Worm (Caenorhabditis elegans) whole organism, late embryonic: ENCODE results near the gene Y51H4A.935.

ENCODE experiments used
- C38D4.7 ChIP-seq: fragments of 200-800 bp; sonication (Bioruptor generic); optimal IDR thresholded peaks from 2 replicates; lab custom pipeline; 2018; ENCODE audit warnings: mild to moderate bottlenecking, missing genetic modification characterization, moderate library complexity, missing compliant biosample characterization
- F13H6.1 ChIP-seq: sonication (generic microtip); optimal IDR thresholded peaks from 2 replicates; lab custom pipeline; 2016; ENCODE audit warnings: missing genetic modification characterization, missing compliant biosample characterization
- K02D7.2 ChIP-seq: sonication (generic microtip); optimal IDR thresholded peaks from 2 replicates; lab custom pipeline; 2017; ENCODE audit warnings: mild to moderate bottlenecking, missing genetic modification characterization, missing compliant biosample characterization
- T23F11.4 ChIP-seq: fragments of 200-800 bp; sonication (Bioruptor generic); optimal IDR thresholded peaks from 2 replicates; lab custom pipeline; 2018; ENCODE audit warnings: mild to moderate bottlenecking, missing genetic modification characterization, missing compliant biosample characterization
- ahr-1 ChIP-seq: sonication (generic microtip); optimal IDR thresholded peaks from 2 replicates; lab custom pipeline; 2016; ENCODE audit warnings: missing genetic modification characterization, missing compliant biosample characterization
- ama-1 ChIP-seq: fragments of 150-350 bp; optimal IDR thresholded peaks from 2 replicates; lab custom pipeline; 2014
- ceh-18 ChIP-seq: sonication (generic microtip); optimal IDR thresholded peaks from 2 replicates; lab custom pipeline; 2016; ENCODE audit warnings: missing genetic modification characterization, missing compliant biosample characterization
- ceh-19 ChIP-seq: fragments of 200-800 bp; sonication (Bioruptor generic); optimal IDR thresholded peaks from 2 replicates; lab custom pipeline; 2018; ENCODE audit warnings: mild to moderate bottlenecking, missing genetic modification characterization, missing compliant biosample characterization
- ceh-22 ChIP-seq: sonication (generic microtip); optimal IDR thresholded peaks from 2 replicates; lab custom pipeline; 2017; ENCODE audit warnings: missing biosample characterization, missing genetic modification characterization
- ceh-24 ChIP-seq: sonication (generic microtip); optimal IDR thresholded peaks from 2 replicates; lab custom pipeline; 2016; ENCODE audit warnings: mild to moderate bottlenecking, missing genetic modification characterization, missing compliant biosample characterization
- ceh-34 ChIP-seq: sonication (generic microtip); optimal IDR thresholded peaks from 2 replicates; lab custom pipeline; 2016; ENCODE audit warnings: mild to moderate bottlenecking, missing genetic modification characterization, missing compliant biosample characterization
- ceh-48 ChIP-seq: sonication (generic microtip); optimal IDR thresholded peaks from 2 replicates; lab custom pipeline; 2016; ENCODE audit warnings: missing genetic modification characterization, inconsistent platforms, missing compliant biosample characterization
- ceh-6 ChIP-seq: fragments of 200-800 bp; sonication (Bioruptor generic); optimal IDR thresholded peaks from 2 replicates; lab custom pipeline; 2018; ENCODE audit warnings: mild to moderate bottlenecking, missing genetic modification characterization, missing compliant biosample characterization
- che-1 ChIP-seq: sonication (generic microtip); optimal IDR thresholded peaks from 2 replicates; lab custom pipeline; 2016; ENCODE audit warnings: mild to moderate bottlenecking, missing genetic modification characterization, missing compliant biosample characterization
- dve-1 ChIP-seq: sonication (generic microtip); optimal IDR thresholded peaks from 2 replicates; lab custom pipeline; 2017; ENCODE audit warnings: antibody characterized with exemption, mild to moderate bottlenecking, missing genetic modification characterization, missing compliant biosample characterization
- elt-2 ChIP-seq: sonication (generic microtip); optimal IDR thresholded peaks from 2 replicates; lab custom pipeline; 2016; ENCODE audit warnings: missing genetic modification reagents, missing genetic modification characterization, missing compliant biosample characterization
- elt-4 ChIP-seq: sonication (generic microtip); optimal IDR thresholded peaks from 2 replicates; lab custom pipeline; 2016; ENCODE audit warnings: missing genetic modification characterization, missing compliant biosample characterization
- ets-4 ChIP-seq: sonication (generic microtip); optimal IDR thresholded peaks from 2 replicates; lab custom pipeline; 2016; ENCODE audit warnings: missing genetic modification characterization, missing compliant biosample characterization
- eyg-1 ChIP-seq: sonication (generic microtip); optimal IDR thresholded peaks from 2 replicates; lab custom pipeline; 2016; ENCODE audit warnings: missing genotype, missing genetic modification characterization, missing compliant biosample characterization
- gmeb-2 ChIP-seq: sonication (generic microtip); optimal IDR thresholded peaks from 2 replicates; lab custom pipeline; 2016; ENCODE audit warnings: missing genetic modification characterization, inconsistent platforms, missing compliant biosample characterization
- hlh-13 ChIP-seq: fragments of 200-800 bp; sonication (Bioruptor generic); optimal IDR thresholded peaks from 2 replicates; lab custom pipeline; 2018; ENCODE audit warnings: mild to moderate bottlenecking, missing genetic modification characterization, missing compliant biosample characterization
- hlh-15 ChIP-seq: sonication (generic microtip); optimal IDR thresholded peaks from 2 replicates; lab custom pipeline; 2016; ENCODE audit warnings: missing genetic modification characterization, missing compliant biosample characterization
- hlh-30 ChIP-seq: sonication (generic microtip); optimal IDR thresholded peaks from 2 replicates; lab custom pipeline; 2017; ENCODE audit warnings: antibody characterized with exemption, missing genetic modification characterization, missing compliant biosample characterization; ENCODE audit not compliant: insufficient read depth
- hlh-6 ChIP-seq: sonication (generic microtip); optimal IDR thresholded peaks from 2 replicates; lab custom pipeline; 2016; ENCODE audit warnings: missing genotype, missing genetic modification characterization, missing compliant biosample characterization
- lin-11 ChIP-seq: fragments of 200-800 bp; sonication (Bioruptor generic); optimal IDR thresholded peaks from 2 replicates; lab custom pipeline; 2018; ENCODE audit warnings: mild to moderate bottlenecking, missing genetic modification characterization, missing compliant biosample characterization
- madf-2 ChIP-seq: sonication (generic microtip); optimal IDR thresholded peaks from 2 replicates; lab custom pipeline; 2017; ENCODE audit warnings: missing genetic modification characterization, missing compliant biosample characterization
- nfya-1 ChIP-seq: sonication (generic microtip); optimal IDR thresholded peaks from 2 replicates; lab custom pipeline; 2017; ENCODE audit warnings: missing genetic modification characterization, mild to moderate bottlenecking, missing compliant biosample characterization, antibody characterized with exemption, moderate library complexity
- nhr-232 ChIP-seq: sonication (generic microtip); optimal IDR thresholded peaks from 2 replicates; lab custom pipeline; 2016; ENCODE audit warnings: missing genetic modification characterization, missing compliant biosample characterization
- odd-2 ChIP-seq: sonication (generic microtip); optimal IDR thresholded peaks from 2 replicates; lab custom pipeline; 2017; ENCODE audit warnings: antibody characterized with exemption, mild to moderate bottlenecking, missing genetic modification characterization, missing compliant biosample characterization
- pag-3 ChIP-seq: sonication (generic microtip); optimal IDR thresholded peaks from 2 replicates; lab custom pipeline; 2016; ENCODE audit warnings: missing compliant biosample characterization, missing genetic modification characterization, borderline replicate concordance
- pat-9 ChIP-seq: fragments of 200-800 bp; sonication (Bioruptor generic); optimal IDR thresholded peaks from 2 replicates; lab custom pipeline; 2018; ENCODE audit warnings: mild to moderate bottlenecking, missing genetic modification characterization, moderate library complexity, missing compliant biosample characterization
- pha-2 ChIP-seq: sonication (generic microtip); optimal IDR thresholded peaks from 2 replicates; lab custom pipeline; 2017; ENCODE audit warnings: mild to moderate bottlenecking, missing genetic modification characterization, missing compliant biosample characterization
- pqm-1 ChIP-seq: sonication (generic microtip); optimal IDR thresholded peaks from 2 replicates; lab custom pipeline; 2016; ENCODE audit warnings: missing genetic modification characterization, missing compliant biosample characterization
- pros-1 ChIP-seq: fragments of 150-350 bp; optimal IDR thresholded peaks from 2 replicates; lab custom pipeline; 2014; ENCODE audit warnings: missing biosample characterization, missing genetic modification reagents, missing genetic modification characterization
- ref-2 ChIP-seq: sonication (generic microtip); optimal IDR thresholded peaks from 2 replicates; lab custom pipeline; 2016; ENCODE audit warnings: missing genetic modification characterization, missing compliant biosample characterization
- sdc-2 ChIP-seq: sonication (generic microtip); optimal IDR thresholded peaks from 2 replicates; lab custom pipeline; 2016; ENCODE audit warnings: missing genotype, missing genetic modification characterization, missing compliant biosample characterization
- sox-4 ChIP-seq: sonication (generic microtip); optimal IDR thresholded peaks from 2 replicates; lab custom pipeline; 2017; ENCODE audit warnings: mild to moderate bottlenecking, missing genetic modification characterization, inconsistent platforms, missing compliant biosample characterization
- unc-3 ChIP-seq, 2 experiments: fragments of 200-800 bp in 1 of 2; sonication (Bioruptor generic) in 1 of 2; sonication (generic microtip) in 1 of 2; conservative IDR thresholded peaks in 1 of 2; optimal IDR thresholded peaks in 1 of 2; 2 replicates each; pipeline versions ENCODE4 v1.3.6 to Lab custom; 2016 to 2022; ENCODE audit warnings: missing compliant biosample characterization in 2 of 2, missing genetic modification characterization in 2 of 2, missing genetic modification reagents in 1 of 2
- unc-42 ChIP-seq: sonication (generic microtip); optimal IDR thresholded peaks from 2 replicates; lab custom pipeline; 2016; ENCODE audit warnings: missing genotype, missing genetic modification characterization, missing compliant biosample characterization
- unc-55 ChIP-seq: sonication (generic microtip); optimal IDR thresholded peaks from 2 replicates; lab custom pipeline; 2017; ENCODE audit warnings: missing biosample characterization, missing genetic modification reagents, missing genetic modification characterization
- zip-5 ChIP-seq: sonication (generic microtip); optimal IDR thresholded peaks from 2 replicates; lab custom pipeline; 2016; ENCODE audit warnings: missing genetic modification characterization, missing compliant biosample characterization
- ztf-16 ChIP-seq: sonication (generic microtip); optimal IDR thresholded peaks from 2 replicates; lab custom pipeline; 2017; ENCODE audit warnings: missing genetic modification characterization, missing compliant biosample characterization

Y51H4A.935 gene

DNA sequence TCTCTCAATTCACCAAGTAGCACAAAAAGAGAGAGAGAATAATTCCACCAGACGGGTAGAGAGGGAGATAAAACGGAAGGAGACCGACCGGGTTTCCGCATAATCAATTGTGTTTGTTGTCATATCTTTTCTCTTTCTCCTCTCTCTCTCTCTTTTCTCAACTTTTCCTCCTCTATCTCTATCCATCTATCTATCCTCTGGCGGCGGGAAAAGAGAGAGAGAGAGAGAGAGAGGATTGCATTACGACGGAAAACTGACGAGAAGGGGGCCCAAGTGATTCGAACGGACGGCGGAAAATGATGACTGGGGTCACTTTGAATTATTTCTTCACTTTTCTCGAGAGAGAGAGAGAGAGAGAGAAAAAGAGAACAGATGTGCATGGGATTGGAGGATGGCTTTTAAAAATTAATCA is 9.0 kb downstream of the Y51H4A.935 start (continued):
- TF ChIP-seq hlh-15 (tag; lab: Kevin White, UChicago) (no peak), madf-2 (tag; lab: Kevin White, UChicago) (no peak), hlh-30 (tag; lab: Kevin White, UChicago) (no peak), C38D4.7 (GFP tag; lab: Kevin White, UChicago) (no peak), hlh-13 (GFP tag; lab: Kevin White, UChicago) (no peak), elt-2 (no peak), ceh-19 (peak; percentile 44), lin-11 (tag; lab: Kevin White, UChicago) (no peak), nhr-232 (tag; lab: Kevin White, UChicago) (no peak), ceh-6 (GFP tag; lab: Kevin White, UChicago) (no peak), unc-55 (GFP tag; lab: Kevin White, UChicago) (peak; percentile 89), eyg-1 (no peak), ceh-34 (tag; lab: Kevin White, UChicago) (peak; percentile 62), T23F11.4 (no peak), pha-2 (tag; lab: Kevin White, UChicago) (no peak)

DNA sequence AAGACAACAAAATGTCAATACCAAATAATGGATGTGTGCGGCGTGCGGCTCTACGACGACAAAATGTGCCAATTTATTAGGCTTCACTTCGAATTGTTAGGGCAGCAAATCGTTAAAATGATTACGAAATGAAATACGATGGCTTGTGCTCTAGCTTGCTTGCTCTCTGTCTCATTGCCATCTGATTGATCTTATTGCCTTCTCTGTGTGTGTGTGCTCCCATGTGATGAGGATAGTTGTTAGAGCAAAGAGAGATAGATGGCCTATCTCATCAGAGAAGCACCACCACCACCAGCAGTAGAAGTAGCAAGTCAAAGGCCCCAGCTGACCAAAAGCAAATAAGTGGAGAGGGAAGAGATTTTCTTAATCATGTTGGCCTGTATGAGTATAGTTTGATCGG is 10.5 kb downstream of the Y51H4A.935 start:
- TF ChIP-seq ceh-18 (tag; lab: Kevin White, UChicago) (peak; percentile 23), madf-2 (tag; lab: Kevin White, UChicago) (no peak), ref-2 (tag; lab: Kevin White, UChicago) (peak; percentile 2), unc-55 (GFP tag; lab: Kevin White, UChicago) (peak; percentile 18), ztf-16 (tag; lab: Kevin White, UChicago) (no peak), hlh-30 (tag; lab: Kevin White, UChicago) (no peak), gmeb-2 (no peak), pag-3 (tag; lab: Kevin White, UChicago) (no peak), C38D4.7 (GFP tag; lab: Kevin White, UChicago) (no peak), unc-42 (peak; percentile 31), hlh-15 (tag; lab: Kevin White, UChicago) (no peak)

DNA sequence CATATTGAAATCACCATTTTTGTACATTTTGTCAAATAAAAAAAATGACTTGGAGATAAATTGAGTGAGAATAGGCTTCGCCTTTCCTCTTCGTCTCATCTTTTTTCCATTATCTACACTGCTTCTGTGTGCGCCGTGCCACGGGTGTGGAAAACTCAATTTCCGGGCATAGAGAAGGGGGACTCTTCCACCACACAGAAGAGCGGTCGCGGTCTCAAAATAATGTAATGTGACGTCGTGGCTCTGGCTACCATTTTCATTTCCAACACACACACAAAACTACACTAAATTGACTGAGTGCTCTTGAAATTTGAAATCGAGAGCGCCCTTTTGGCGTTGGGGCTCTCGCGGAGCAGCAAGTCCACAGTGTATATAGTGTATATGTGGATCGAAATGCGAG is 13.0 kb downstream of the Y51H4A.935 start:
- TF ChIP-seq ceh-24 (tag; lab: Kevin White, UChicago): no peak
- no peak for TF ChIP-seq hlh-15 (tag; lab: Kevin White, UChicago)
- peak; percentile 91 for TF ChIP-seq unc-42
- TF ChIP-seq che-1 (tag; lab: Kevin White, UChicago): no peak
- TF ChIP-seq unc-3 (GFP tag; conservative IDR thresholded peaks at IDR 0.05; lab: Robert Waterston, UW): no peak
- no peak for TF ChIP-seq unc-3 (tag; optimal IDR thresholded peaks at IDR 0.05; lab: Kevin White, UChicago)
- no peak for TF ChIP-seq unc-55 (GFP tag; lab: Kevin White, UChicago)

DNA sequence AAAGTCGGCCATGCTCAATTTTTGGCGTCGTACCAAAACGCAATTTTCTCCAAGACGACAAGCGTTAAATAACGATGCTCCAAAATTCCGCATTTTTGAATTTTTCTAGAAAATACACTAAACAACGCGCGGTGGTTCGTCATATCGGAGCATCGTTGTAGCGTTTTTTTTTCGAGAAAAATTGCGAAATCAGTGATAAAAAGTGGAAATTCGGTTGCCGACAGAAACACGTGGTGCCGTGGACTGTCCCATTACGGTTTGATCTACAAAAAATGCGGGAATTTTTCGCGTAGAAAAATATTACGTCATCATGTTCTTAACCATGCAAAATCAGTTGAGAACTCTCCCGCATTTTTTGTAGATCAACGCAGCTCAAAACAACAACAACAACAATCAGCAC is 14.1 kb downstream of the Y51H4A.935 start:
- no peak for TF ChIP-seq ceh-18 (tag; lab: Kevin White, UChicago)
- TF ChIP-seq, all 69 proteins: peak for 0

DNA sequence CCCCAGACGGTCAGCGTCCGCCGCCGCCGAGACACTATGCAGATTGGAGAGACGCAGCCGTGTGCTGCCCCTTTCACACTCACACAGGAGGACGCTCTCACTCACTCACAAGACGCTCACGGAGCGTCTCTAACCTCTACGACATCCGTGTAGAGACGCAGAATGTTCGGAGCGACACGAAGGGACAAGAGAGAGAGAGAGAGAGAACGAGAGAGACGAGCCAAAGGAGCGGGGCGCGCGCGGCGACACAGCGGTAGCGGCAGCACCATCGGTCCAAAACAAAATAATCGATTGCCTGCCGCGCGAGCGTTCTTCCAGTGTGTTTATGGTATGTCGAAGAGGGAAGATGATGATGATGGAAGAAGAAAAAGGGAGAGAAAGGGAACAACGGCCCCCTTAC is 14.7 kb downstream of the Y51H4A.935 start:
- TF ChIP-seq F13H6.1 (peak; percentile 62), elt-4 (tag; lab: Kevin White, UChicago) (no peak), ama-1 (lab: Kevin White, UChicago) (no peak), lin-11 (tag; lab: Kevin White, UChicago) (no peak), pqm-1 (tag; lab: Kevin White, UChicago) (peak; percentile 17), nfya-1 (tag; lab: Kevin White, UChicago) (peak; percentile 84), sdc-2 (tag; lab: Kevin White, UChicago) (peak; percentile 60), ceh-34 (tag; lab: Kevin White, UChicago) (peak; percentile 80), ztf-16 (tag; lab: Kevin White, UChicago) (peak; percentile 11), gmeb-2 (no peak), pha-2 (tag; lab: Kevin White, UChicago) (no peak), ahr-1 (tag; lab: Kevin White, UChicago) (no peak), ets-4 (peak; percentile 80), K02D7.2 (no peak), pros-1 (tag; lab: Kevin White, UChicago) (peak; percentile 96), zip-5 (tag; lab: Kevin White, UChicago) (no peak), pag-3 (tag; lab: Kevin White, UChicago) (no peak), hlh-13 (GFP tag; lab: Kevin White, UChicago) (no peak), pat-9 (no peak), ceh-22 (tag; lab: Kevin White, UChicago) (no peak), C38D4.7 (GFP tag; lab: Kevin White, UChicago) (no peak), dve-1 (peak; percentile 78), sox-4 (tag; lab: Kevin White, UChicago) (no peak), ceh-48 (tag; lab: Kevin White, UChicago) (peak; percentile 95), odd-2 (tag; lab: Kevin White, UChicago) (no peak), ceh-24 (tag; lab: Kevin White, UChicago) (no peak), hlh-6 (tag; lab: Kevin White, UChicago) (no peak), unc-42 (peak; percentile 39)
